Fruit fly (Drosophila melanogaster) whole organism, prepupa: ENCODE results near the gene bun.

Experiments used
- CG11294 ChIP-seq: fragments of 200-800 bp; sonication (Bioruptor generic); IDR thresholded peaks from 2 replicates; pipeline ENCODE4 v1.3.6; 2022; ENCODE audit warnings: missing biosample characterization, missing genetic modification characterization
- CG11762 ChIP-seq: fragments of 200-800 bp; sonication (Bioruptor generic); optimal IDR thresholded peaks from 3 replicates; lab custom pipeline; 2016; ENCODE audit warnings: missing biosample characterization, missing genetic modification characterization; ENCODE audit not compliant: insufficient read depth
- CG15336 ChIP-seq: fragments of 200-800 bp; sonication (Bioruptor generic); IDR thresholded peaks from 2 replicates; pipeline ENCODE4 v1.3.6; 2022; ENCODE audit warnings: missing biosample characterization, missing genetic modification characterization
- CG16779 ChIP-seq: fragments of 200-800 bp; sonication (Bioruptor generic); optimal IDR thresholded peaks from 3 replicates; lab custom pipeline; 2017; ENCODE audit warnings: missing biosample characterization, mild to moderate bottlenecking, missing genetic modification characterization
- CG3032 ChIP-seq: fragments of 200-800 bp; optimal IDR thresholded peaks from 2 replicates; lab custom pipeline; 2019; ENCODE audit warnings: missing biosample characterization, mild to moderate bottlenecking, missing genetic modification characterization, moderate library complexity
- CG31627 ChIP-seq: fragments of 200-800 bp; sonication (Bioruptor generic); optimal IDR thresholded peaks from 3 replicates; lab custom pipeline; 2016; ENCODE audit warnings: missing biosample characterization, missing genetic modification characterization
- CG32006 ChIP-seq: fragments of 200-800 bp; sonication (Bioruptor generic); optimal IDR thresholded peaks from 3 replicates; lab custom pipeline; 2017; ENCODE audit warnings: missing biosample characterization, mild to moderate bottlenecking, missing genetic modification characterization
- CG34406 ChIP-seq: fragments of 200-800 bp; sonication (Bioruptor generic); optimal IDR thresholded peaks from 3 replicates; lab custom pipeline; 2016; ENCODE audit warnings: missing biosample characterization, missing genetic modification characterization
- CG6163 ChIP-seq: fragments of 200-800 bp; sonication (Bioruptor generic); IDR thresholded peaks from 3 replicates; pipeline ENCODE4 v1.3.6; 2022; ENCODE audit warnings: missing biosample characterization, missing genetic modification characterization
- CG6276 ChIP-seq: fragments of 200-800 bp; sonication (Bioruptor generic); optimal IDR thresholded peaks from 2 replicates; lab custom pipeline; 2017; ENCODE audit warnings: missing biosample characterization, mild to moderate bottlenecking, missing genetic modification characterization
- CG6792 ChIP-seq: fragments of 200-800 bp; sonication (Bioruptor generic); optimal IDR thresholded peaks from 3 replicates; lab custom pipeline; 2016; ENCODE audit warnings: missing biosample characterization, missing genetic modification characterization
- CG6808 ChIP-seq: fragments of 200-800 bp; sonication (Bioruptor generic); optimal IDR thresholded peaks from 3 replicates; lab custom pipeline; 2017; ENCODE audit warnings: missing biosample characterization, missing genetic modification characterization, mild to moderate bottlenecking, moderate library complexity, missing genetic modification reagents
- CG6854 ChIP-seq: fragments of 200-800 bp; sonication (Bioruptor generic); optimal IDR thresholded peaks from 2 replicates; lab custom pipeline; 2017; ENCODE audit warnings: missing biosample characterization, mild to moderate bottlenecking, missing genetic modification characterization
- CG8119 ChIP-seq: fragments of 200-800 bp; sonication (Bioruptor generic); IDR thresholded peaks from 3 replicates; pipeline ENCODE4 v1.3.6; 2022; ENCODE audit warnings: missing biosample characterization, missing genetic modification characterization
- CG8319 ChIP-seq: fragments of 200-800 bp; sonication (Bioruptor generic); optimal IDR thresholded peaks from 3 replicates; lab custom pipeline; 2016; ENCODE audit warnings: missing biosample characterization, missing genetic modification characterization
- CG8632 ChIP-seq: fragments of 200-800 bp; sonication (Bioruptor generic); optimal IDR thresholded peaks from 3 replicates; lab custom pipeline; 2016; ENCODE audit warnings: missing biosample characterization, missing genetic modification characterization
- CG9139 ChIP-seq: fragments of 200-800 bp; sonication (Bioruptor generic); optimal IDR thresholded peaks from 3 replicates; lab custom pipeline; 2017; ENCODE audit warnings: missing biosample characterization, mild to moderate bottlenecking, missing genetic modification characterization
- Eip75B ChIP-seq: fragments of 200-800 bp; sonication (Bioruptor generic); optimal IDR thresholded peaks from 3 replicates; lab custom pipeline; 2016; ENCODE audit warnings: missing biosample characterization, missing genetic modification characterization
- Eip78C ChIP-seq: fragments of 200-800 bp; sonication (Bioruptor generic); peaks from one replicate; lab custom pipeline; 2016; ENCODE audit warnings: missing biosample characterization, missing genetic modification characterization
- Eip93F ChIP-seq: fragments of 200-800 bp; sonication (Bioruptor generic); optimal IDR thresholded peaks from 2 replicates; lab custom pipeline; 2016; ENCODE audit warnings: missing biosample characterization, mild to moderate bottlenecking, missing genetic modification characterization
- Ets96B ChIP-seq: fragments of 200-800 bp; optimal IDR thresholded peaks from 2 replicates; lab custom pipeline; 2019; ENCODE audit warnings: missing biosample characterization, mild to moderate bottlenecking, missing genetic modification characterization, moderate library complexity
- Gug ChIP-seq: fragments of 200-800 bp; sonication (Bioruptor generic); IDR thresholded peaks from 2 replicates; pipeline ENCODE4 v1.3.6; 2022; ENCODE audit warnings: missing biosample characterization, missing genetic modification characterization
- Hr39 ChIP-seq: fragments of 200-800 bp; sonication (Bioruptor generic); optimal IDR thresholded peaks from 2 replicates; lab custom pipeline; 2016; ENCODE audit warnings: missing biosample characterization, missing genetic modification characterization
- Hr4 ChIP-seq: fragments of 200-800 bp; sonication (Bioruptor generic); optimal IDR thresholded peaks from 3 replicates; lab custom pipeline; 2016; ENCODE audit warnings: missing biosample characterization, missing genetic modification characterization
- Lpt ChIP-seq: fragments of 200-800 bp; sonication (Bioruptor generic); optimal IDR thresholded peaks from 3 replicates; lab custom pipeline; 2016; ENCODE audit warnings: missing biosample characterization, missing genetic modification characterization
- Met ChIP-seq: fragments of 200-800 bp; sonication (Bioruptor generic); optimal IDR thresholded peaks from 3 replicates; lab custom pipeline; 2016; ENCODE audit warnings: missing biosample characterization, missing genetic modification characterization
- OdsH ChIP-seq: fragments of 200-800 bp; sonication (Bioruptor generic); optimal IDR thresholded peaks from 3 replicates; lab custom pipeline; 2016; ENCODE audit warnings: missing biosample characterization, missing genetic modification characterization
- Smox ChIP-seq: fragments of 200-800 bp; sonication (Bioruptor generic); optimal IDR thresholded peaks from 3 replicates; lab custom pipeline; 2016; ENCODE audit warnings: missing biosample characterization, missing genetic modification characterization
- Sox15 ChIP-seq: fragments of 200-800 bp; sonication (Bioruptor generic); optimal IDR thresholded peaks from 3 replicates; lab custom pipeline; 2016; ENCODE audit warnings: missing biosample characterization, missing genetic modification characterization
- acj6 ChIP-seq: fragments of 200-800 bp; sonication (Bioruptor generic); optimal IDR thresholded peaks from 3 replicates; lab custom pipeline; 2016; ENCODE audit warnings: missing biosample characterization, missing genetic modification characterization
- cyc ChIP-seq: fragments of 200-800 bp; sonication (Bioruptor generic); optimal IDR thresholded peaks from 3 replicates; lab custom pipeline; 2016; ENCODE audit warnings: missing biosample characterization, missing genetic modification characterization
- dac ChIP-seq: fragments of 200-800 bp; sonication (Bioruptor generic); optimal IDR thresholded peaks from 2 replicates; lab custom pipeline; 2017; ENCODE audit warnings: missing biosample characterization, mild to moderate bottlenecking, missing genetic modification characterization
- dsx ChIP-seq: fragments of 200-800 bp; optimal IDR thresholded peaks from 3 replicates; lab custom pipeline; 2019; ENCODE audit warnings: missing biosample characterization, mild to moderate bottlenecking, missing genetic modification characterization, moderate library complexity; ENCODE audit not compliant: poor library complexity, severe bottlenecking
- eg ChIP-seq: fragments of 200-800 bp; sonication (Bioruptor generic); IDR thresholded peaks from 3 replicates; pipeline ENCODE4 v1.3.6; 2022; ENCODE audit warnings: missing biosample characterization, missing genetic modification characterization
- esn ChIP-seq: fragments of 200-800 bp; sonication (Bioruptor generic); optimal IDR thresholded peaks from 2 replicates; lab custom pipeline; 2016; ENCODE audit warnings: missing biosample characterization, mild to moderate bottlenecking, missing genetic modification characterization, moderate library complexity
- fd59A ChIP-seq: fragments of 200-800 bp; sonication (Bioruptor generic); optimal IDR thresholded peaks from 2 replicates; lab custom pipeline; 2017; ENCODE audit warnings: missing biosample characterization, mild to moderate bottlenecking, missing genetic modification characterization, missing genetic modification reagents
- fd85E ChIP-seq: fragments of 200-800 bp; sonication (Bioruptor generic); optimal IDR thresholded peaks from 3 replicates; lab custom pipeline; 2016; ENCODE audit warnings: missing biosample characterization, missing genetic modification characterization
- fkh ChIP-seq: fragments of 200-800 bp; sonication (Bioruptor generic); optimal IDR thresholded peaks from 3 replicates; lab custom pipeline; 2017; ENCODE audit warnings: missing biosample characterization, mild to moderate bottlenecking, missing genetic modification characterization, moderate library complexity
- lz ChIP-seq: fragments of 200-800 bp; sonication (Bioruptor generic); optimal IDR thresholded peaks from 3 replicates; lab custom pipeline; 2016; ENCODE audit warnings: missing biosample characterization, missing genetic modification characterization
- net ChIP-seq: fragments of 200-800 bp; sonication (Bioruptor generic); optimal IDR thresholded peaks from 3 replicates; lab custom pipeline; 2016; ENCODE audit warnings: missing biosample characterization, missing genetic modification characterization
- pdm3 ChIP-seq: fragments of 200-800 bp; sonication (Bioruptor generic); optimal IDR thresholded peaks from 3 replicates; lab custom pipeline; 2016; ENCODE audit warnings: missing biosample characterization, missing genetic modification characterization
- salr ChIP-seq, 2 experiments: fragments of 200-800 bp; sonication (Bioruptor generic); optimal IDR thresholded peaks; 3 replicates each; lab custom pipeline; 2016 to 2018; ENCODE audit warnings: missing biosample characterization in 2 of 2, missing genetic modification characterization in 2 of 2, mild to moderate bottlenecking in 1 of 2
- svp ChIP-seq: fragments of 200-800 bp; sonication (Bioruptor generic); peaks from one replicate; lab custom pipeline; 2016; ENCODE audit warnings: missing biosample characterization, missing genetic modification characterization

The bun gene

dm6 chr2L:12489470-12489869, 56.9 kb downstream of the bun start:
- no peak for TF ChIP-seq CG11762
- no peak for TF ChIP-seq Eip78C (GFP tag; lab: Kevin White, UChicago)
- no peak for TF ChIP-seq OdsH

- TF ChIP-seq CG3032 (tag; lab: Kevin White, UChicago) (no peak), CG11294 (GFP tag; lab: Robert Waterston, UW) (no peak), Smox (no peak), acj6 (GFP tag; lab: Kevin White, UChicago) (no peak), CG32006 (GFP tag; lab: Kevin White, UChicago) (no peak), CG6276 (GFP tag; lab: Kevin White, UChicago) (no peak), Eip75B (GFP tag; lab: Kevin White, UChicago) (no peak), Ets96B (no peak), CG8319 (GFP tag; lab: Kevin White, UChicago) (no peak), fd85E (GFP tag; lab: Kevin White, UChicago) (no peak), CG6792 (no peak), dsx (no peak), svp (GFP tag; lab: Kevin White, UChicago) (no peak)
- TF ChIP-seq, all 60 proteins: peak for 0
Measured at dm6 chr2L:12487823-12488222, 58.6 kb downstream of the bun start.

- TF ChIP-seq dac (GFP tag; lab: Kevin White, UChicago) (no peak), Eip78C (GFP tag; lab: Kevin White, UChicago) (peak; percentile 34), Eip75B (GFP tag; lab: Kevin White, UChicago) (no peak), CG16779 (no peak), eg (GFP tag; lab: Robert Waterston, UW) (no peak), CG6854 (GFP tag; lab: Kevin White, UChicago) (no peak), Gug (GFP tag; lab: Robert Waterston, UW) (no peak), Hr39 (GFP tag; lab: Kevin White, UChicago) (no peak), net (no peak), Hr4 (GFP tag; lab: Kevin White, UChicago) (no peak), fkh (GFP tag; lab: Kevin White, UChicago) (peak; percentile 92), CG6163 (GFP tag; lab: Robert Waterston, UW) (no peak), Smox (no peak), svp (GFP tag; lab: Kevin White, UChicago) (no peak), fd85E (GFP tag; lab: Kevin White, UChicago) (no peak)
- TF ChIP-seq, all 60 proteins: peak for 2
Measured at dm6 chr2L:12487311-12487710, 59.1 kb downstream of the bun start.

- peak; percentile 12 for TF ChIP-seq CG34406 (GFP tag; lab: Kevin White, UChicago)
- TF ChIP-seq pdm3 (GFP tag; lab: Kevin White, UChicago): no peak
- TF ChIP-seq CG15336: peak; percentile 60
- no peak for TF ChIP-seq fd59A (GFP tag; lab: Kevin White, UChicago)
- no peak for TF ChIP-seq Smox
- TF ChIP-seq CG6276 (GFP tag; lab: Kevin White, UChicago): peak; percentile 44
- TF ChIP-seq CG9139 (GFP tag; lab: Kevin White, UChicago): no peak
- TF ChIP-seq dac (GFP tag; lab: Kevin White, UChicago): no peak
- TF ChIP-seq fd85E (GFP tag; lab: Kevin White, UChicago): no peak
- TF ChIP-seq CG11294 (GFP tag; lab: Robert Waterston, UW): no peak
- no peak for TF ChIP-seq acj6 (GFP tag; lab: Kevin White, UChicago)
- TF ChIP-seq Met (GFP tag; lab: Kevin White, UChicago): no peak
- no peak for TF ChIP-seq Sox15 (GFP tag; lab: Kevin White, UChicago)
- TF ChIP-seq esn (GFP tag; lab: Kevin White, UChicago): no peak
- no peak for TF ChIP-seq CG11762
- peak; percentile 50 for TF ChIP-seq Eip78C (GFP tag; lab: Kevin White, UChicago)
- no peak for TF ChIP-seq CG6792
- TF ChIP-seq CG31627 (GFP tag; lab: Kevin White, UChicago): no peak
- TF ChIP-seq Ets96B: no peak
- no peak for TF ChIP-seq Lpt (GFP tag; lab: Kevin White, UChicago)
- peak; percentile 6 for TF ChIP-seq OdsH
- no peak for TF ChIP-seq cyc (GFP tag; lab: Kevin White, UChicago)
- no peak for TF ChIP-seq dsx
- TF ChIP-seq Hr4 (GFP tag; lab: Kevin White, UChicago): peak; percentile 5
- peak; percentile 65 for TF ChIP-seq CG32006 (GFP tag; lab: Kevin White, UChicago)
- TF ChIP-seq Eip93F (GFP tag; lab: Kevin White, UChicago): no peak
- TF ChIP-seq CG8119 (GFP tag; lab: Robert Waterston, UW): peak; percentile 64; the same call in 2 of the 3 replicates
- no peak for TF ChIP-seq CG6808 (GFP tag; lab: Kevin White, UChicago)
- no peak for TF ChIP-seq salr (GFP tag; optimal IDR thresholded peaks at IDR 0.05; lab: Kevin White, UChicago)
- no peak for TF ChIP-seq fkh (GFP tag; lab: Kevin White, UChicago)
- peak; percentile 31 for TF ChIP-seq CG8632 (GFP tag; lab: Kevin White, UChicago)
- no peak for TF ChIP-seq lz (GFP tag; lab: Kevin White, UChicago)
Measured at dm6 chr2L:12485897-12486615, 60.4 kb downstream of the bun start.
